Worm (Caenorhabditis elegans): ENCODE results near the gene nspb-4.
A peak's percentile ranks its signal among the peaks of the same experiment; 100 is the strongest.

The nspb-4 gene

DNA sequence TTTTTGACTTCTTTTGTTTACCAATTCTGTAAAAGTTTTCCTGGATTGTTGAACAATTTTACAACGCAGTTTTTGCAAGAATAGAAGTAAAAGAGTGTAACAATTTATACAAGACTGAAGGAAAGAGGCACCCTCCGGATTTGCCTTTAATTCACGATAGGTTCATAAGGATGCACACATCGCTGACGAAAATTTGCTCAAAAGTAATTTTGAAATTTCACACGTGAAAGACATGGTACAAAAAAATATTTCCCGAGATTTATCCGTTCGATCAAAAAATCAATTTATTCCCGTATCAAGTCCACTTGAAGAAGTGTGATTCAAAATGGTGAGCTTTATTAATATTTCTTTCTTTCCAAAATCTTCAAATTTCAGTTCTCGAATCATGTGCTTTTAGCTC lies 20.1 kb upstream of the nspb-4 start, which contains the start of gene C43G2.3:
C43G2.3 (plus strand) TSS at position 301 of the 400 bp plus-strand sequence.
- TF ChIP-seq bed-3 (GFP tag; optimal IDR thresholded peaks at IDR 0.05) (no peak), elt-1 (tag; optimal IDR thresholded peaks at IDR 0.05; ENCODE audit: borderline replicate concordance, insufficient read depth) (no peak), blmp-1 (tag; optimal IDR thresholded peaks at IDR 0.05) (no peak), nhr-2 (tag; optimal IDR thresholded peaks at IDR 0.05) (no peak)

DNA sequence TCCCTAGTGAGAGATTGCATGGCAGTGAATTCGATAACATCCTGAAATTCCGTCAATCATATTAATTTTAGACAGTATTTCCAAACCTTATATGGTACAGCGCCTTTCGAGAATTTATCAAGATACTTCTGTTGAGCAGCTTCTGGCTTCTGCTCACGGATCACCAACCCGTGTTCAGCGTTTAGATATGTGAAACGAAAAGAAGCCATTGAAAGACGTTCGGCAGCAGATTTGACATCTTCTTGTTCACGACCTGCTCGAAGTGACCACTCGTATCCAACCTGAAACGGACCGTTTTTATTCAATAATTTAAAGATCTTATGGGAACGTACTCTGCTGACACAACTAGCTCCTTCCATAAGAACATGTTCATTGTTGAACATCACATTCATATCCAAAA lies 16.4 kb upstream of the nspb-4 start:
- TF ChIP-seq mep-1 (tag; optimal IDR thresholded peaks at IDR 0.05) (no peak), zip-8 (tag; optimal IDR thresholded peaks at IDR 0.05) (no peak), ceh-43 (GFP tag; optimal IDR thresholded peaks at IDR 0.05) (no peak), lin-32 (GFP tag; optimal IDR thresholded peaks at IDR 0.05) (no peak), snpc-4 (tag; optimal IDR thresholded peaks at IDR 0.05) (no peak), sptf-1 (tag; optimal IDR thresholded peaks at IDR 0.05) (no peak), mls-2 (tag; optimal IDR thresholded peaks at IDR 0.05) (no peak), nhr-12 (tag; optimal IDR thresholded peaks at IDR 0.05) (no peak), nhr-2 (tag; optimal IDR thresholded peaks at IDR 0.05) (no peak), mab-5 (tag; optimal IDR thresholded peaks at IDR 0.05) (no peak), nhr-28 (tag; optimal IDR thresholded peaks at IDR 0.05) (no peak), elt-1 (tag; optimal IDR thresholded peaks at IDR 0.05; ENCODE audit: borderline replicate concordance, insufficient read depth) (no peak), lsy-2 (tag; optimal IDR thresholded peaks at IDR 0.05) (no peak), unc-39 (tag; optimal IDR thresholded peaks at IDR 0.05) (no peak), hlh-1 (tag; optimal IDR thresholded peaks at IDR 0.05) (no peak)

DNA sequence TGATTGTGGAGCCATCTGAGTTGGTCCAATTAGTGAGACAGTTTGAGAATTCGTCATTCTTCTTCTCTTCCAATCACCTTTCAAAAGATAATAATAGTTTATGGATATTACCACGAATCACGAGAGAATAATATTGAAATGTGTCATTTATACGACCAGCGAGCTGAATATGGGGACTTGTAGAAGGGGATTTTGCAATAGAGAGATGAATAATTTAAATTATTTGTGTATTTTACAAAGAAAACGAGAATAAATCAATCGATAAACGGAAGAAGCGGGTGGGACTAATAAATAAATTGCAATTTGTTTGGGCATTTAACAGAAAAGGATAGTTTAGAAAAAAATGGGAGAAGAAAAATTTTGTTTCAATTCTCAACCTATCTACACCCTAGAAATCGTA lies 15.4 kb upstream of the nspb-4 start, which contains the start of gene odr-8:
odr-8 (minus strand) TSS at position 101 of the 400 bp plus-strand sequence.
- TF ChIP-seq nhr-237 (tag; optimal IDR thresholded peaks at IDR 0.05), result no peak
- no peak for TF ChIP-seq nhr-76 (tag; optimal IDR thresholded peaks at IDR 0.05)
- no peak for TF ChIP-seq nhr-2 (tag; optimal IDR thresholded peaks at IDR 0.05)
- TF ChIP-seq cnd-1 (tag; optimal IDR thresholded peaks at IDR 0.05), result no peak
- no peak for TF ChIP-seq unc-39 (tag; optimal IDR thresholded peaks at IDR 0.05)
- no peak for TF ChIP-seq elt-1 (tag; optimal IDR thresholded peaks at IDR 0.05; ENCODE audit: borderline replicate concordance, insufficient read depth)
- no peak for TF ChIP-seq unc-120 (tag; optimal IDR thresholded peaks at IDR 0.05; ENCODE audit: poor library complexity, severe bottlenecking)
- no peak for TF ChIP-seq nhr-28 (tag; optimal IDR thresholded peaks at IDR 0.05)
- TF ChIP-seq bed-3 (GFP tag; optimal IDR thresholded peaks at IDR 0.05), result no peak
- no peak for TF ChIP-seq pha-4 (tag; optimal IDR thresholded peaks at IDR 0.05)
- TF ChIP-seq mep-1 (tag; optimal IDR thresholded peaks at IDR 0.05), result no peak
- TF ChIP-seq sptf-1 (tag; optimal IDR thresholded peaks at IDR 0.05), result no peak
- TF ChIP-seq ces-1 (GFP tag; optimal IDR thresholded peaks at IDR 0.05), result no peak

DNA sequence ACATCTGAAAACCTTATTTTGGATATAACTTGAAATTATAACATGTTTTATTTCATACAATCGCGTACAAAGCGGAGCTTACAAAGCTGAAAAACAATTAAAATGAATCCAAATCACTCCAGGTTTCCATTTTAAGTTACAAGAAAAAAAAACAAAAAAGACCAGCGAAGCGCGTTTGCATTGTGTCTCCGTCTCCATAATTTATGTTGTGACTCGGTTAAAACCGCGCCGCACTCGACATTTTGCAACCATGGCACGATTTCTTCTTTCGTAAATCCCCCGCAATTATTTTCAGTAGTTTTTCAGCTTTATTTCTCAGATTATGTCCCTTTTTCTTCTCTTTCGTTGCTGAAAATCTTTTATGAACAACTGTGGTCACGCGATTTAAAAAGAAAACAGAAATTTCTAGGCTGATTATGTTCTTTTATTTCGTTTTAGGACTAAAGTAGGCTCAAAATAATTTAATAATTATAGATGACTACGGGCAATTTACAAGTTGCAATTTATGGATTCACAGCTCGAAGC lies 12.6 kb upstream of the nspb-4 start, which contains the start of the genes F38A5.2 and dnj-11:
F38A5.2 (minus strand) TSS at position 4 of the 525 bp plus-strand sequence.
dnj-11 (plus strand) TSS at position 475 of the 525 bp plus-strand sequence.
- no peak for TF ChIP-seq ceh-43 (GFP tag; optimal IDR thresholded peaks at IDR 0.05)
- TF ChIP-seq nhr-76 (tag; optimal IDR thresholded peaks at IDR 0.05), result no peak
- peak; percentile 73 for TF ChIP-seq ceh-39 (tag; optimal IDR thresholded peaks at IDR 0.05)
- peak; percentile 75 for TF ChIP-seq ces-1 (GFP tag; optimal IDR thresholded peaks at IDR 0.05)
- TF ChIP-seq unc-62 (GFP tag; optimal IDR thresholded peaks at IDR 0.05), result no peak
- TF ChIP-seq nhr-28 (tag; optimal IDR thresholded peaks at IDR 0.05), result no peak
- TF ChIP-seq cnd-1 (tag; optimal IDR thresholded peaks at IDR 0.05), result no peak
- no peak for TF ChIP-seq bed-3 (GFP tag; optimal IDR thresholded peaks at IDR 0.05)
- TF ChIP-seq elt-1 (tag; optimal IDR thresholded peaks at IDR 0.05; ENCODE audit: borderline replicate concordance, insufficient read depth), result no peak
- no peak for TF ChIP-seq elt-3 (tag; optimal IDR thresholded peaks at IDR 0.05)
- TF ChIP-seq nhr-237 (tag; optimal IDR thresholded peaks at IDR 0.05), result peak; percentile 78
- TF ChIP-seq unc-39 (tag; optimal IDR thresholded peaks at IDR 0.05), result no peak
- no peak for TF ChIP-seq ceh-83 (GFP tag; optimal IDR thresholded peaks at IDR 0.05)
- TF ChIP-seq M03D4.4 (tag; optimal IDR thresholded peaks at IDR 0.05), result no peak
- TF ChIP-seq lin-32 (GFP tag; optimal IDR thresholded peaks at IDR 0.05), result no peak
- TF ChIP-seq lin-13 (tag; optimal IDR thresholded peaks at IDR 0.05), result peak; percentile 68
- TF ChIP-seq lsy-2 (tag; optimal IDR thresholded peaks at IDR 0.05), result peak; percentile 78
- TF ChIP-seq snpc-4 (tag; optimal IDR thresholded peaks at IDR 0.05), result no peak
- no peak for TF ChIP-seq sem-2 (GFP tag; optimal IDR thresholded peaks at IDR 0.05)
- peak; percentile 25 for TF ChIP-seq hlh-1 (tag; optimal IDR thresholded peaks at IDR 0.05)
- no peak for TF ChIP-seq mls-2 (tag; optimal IDR thresholded peaks at IDR 0.05)
- peak; percentile 64 for TF ChIP-seq pha-4 (tag; optimal IDR thresholded peaks at IDR 0.05)
- TF ChIP-seq sptf-1 (tag; optimal IDR thresholded peaks at IDR 0.05), result no peak
- TF ChIP-seq drap-1 (GFP tag; optimal IDR thresholded peaks at IDR 0.05), result no peak
- peak; percentile 55 for TF ChIP-seq unc-120 (tag; optimal IDR thresholded peaks at IDR 0.05; ENCODE audit: poor library complexity, severe bottlenecking)
- peak; percentile 95 for TF ChIP-seq mep-1 (tag; optimal IDR thresholded peaks at IDR 0.05)
- TF ChIP-seq flh-1 (GFP tag; optimal IDR thresholded peaks at IDR 0.05), result no peak

Data from whole organism, mixed stage, embryonic.